Worm (Caenorhabditis elegans) whole organism, L4/young adult: ENCODE results near the gene T27A8.2.

Source experiments
- W03F9.2 ChIP-seq: fragments of 150-350 bp; optimal IDR thresholded peaks from 2 replicates; lab custom pipeline; 2014; ENCODE audit warnings: missing biosample characterization, missing genetic modification characterization
- dao-5 ChIP-seq: sonication (generic microtip); optimal IDR thresholded peaks from 2 replicates; lab custom pipeline; 2016; ENCODE audit warnings: missing genotype, missing genetic modification characterization, moderate library complexity, missing compliant biosample characterization
- him-1 ChIP-seq: sonication (generic microtip); optimal IDR thresholded peaks from 2 replicates; lab custom pipeline; 2016; ENCODE audit warnings: missing genotype, missing genetic modification reagents, missing genetic modification characterization, missing compliant biosample characterization

ce11 chrX:16072595-16072994 lies 13.8 kb upstream of the T27A8.2 start, which contains the start of gene col-187:
- no peak for TF ChIP-seq W03F9.2
- TF ChIP-seq him-1: no peak
- TF ChIP-seq dao-5 (tag; lab: Kevin White, UChicago): no peak
